Worm (Caenorhabditis elegans) whole organism, L1 larva: ENCODE measurements around the gene fbxb-1.
A peak's percentile ranks its signal among the peaks of the same experiment; 100 is the strongest.

Source experiments
- C04F5.9 ChIP-seq: sonication (generic microtip); optimal IDR thresholded peaks from 2 replicates; lab custom pipeline; 2016; ENCODE audit warnings: missing genetic modification characterization, missing compliant biosample characterization
- Y116A8C.19 ChIP-seq: sonication (generic microtip); optimal IDR thresholded peaks from 2 replicates; lab custom pipeline; 2016; ENCODE audit warnings: missing compliant biosample characterization, missing genetic modification characterization, borderline replicate concordance
- aha-1 ChIP-seq: fragments of 150-350 bp; optimal IDR thresholded peaks from 2 replicates; lab custom pipeline; 2014; ENCODE audit warnings: missing biosample characterization, missing genetic modification characterization
- alr-1 ChIP-seq: fragments of 200-800 bp; sonication (Bioruptor generic); optimal IDR thresholded peaks from 2 replicates; lab custom pipeline; 2018; ENCODE audit warnings: borderline replicate concordance, mild to moderate bottlenecking, missing genetic modification characterization, missing compliant biosample characterization
- aly-2 ChIP-seq: fragments of 150-350 bp; optimal IDR thresholded peaks from 2 replicates; lab custom pipeline; 2014; ENCODE audit warnings: missing biosample characterization, missing genetic modification characterization
- blmp-1 ChIP-seq: fragments of 150-350 bp; optimal IDR thresholded peaks from 2 replicates; lab custom pipeline; 2014; ENCODE audit warnings: missing biosample characterization, missing genetic modification characterization
- ceh-8 ChIP-seq: fragments of 200-800 bp; sonication (Bioruptor generic); optimal IDR thresholded peaks from 2 replicates; lab custom pipeline; 2018; ENCODE audit warnings: mild to moderate bottlenecking, missing genetic modification characterization, moderate library complexity, missing compliant biosample characterization
- ceh-82 ChIP-seq, 3 experiments: fragments of 150-350 bp in 1 of 3; sonication (generic microtip) in 2 of 3; optimal IDR thresholded peaks; 2 replicates each; lab custom pipeline; 2014 to 2017; ENCODE audit warnings: missing biosample characterization in 3 of 3, missing genetic modification characterization in 3 of 3
- ceh-88 ChIP-seq: fragments of 200-800 bp; sonication (Bioruptor generic); IDR thresholded peaks from 2 replicates; pipeline ENCODE4 v1.3.6; 2022; ENCODE audit warnings: missing genetic modification characterization, missing compliant biosample characterization
- dpl-1 ChIP-seq, 3 experiments: fragments of 150-350 bp in 2 of 3; sonication (generic microtip) in 1 of 3; optimal IDR thresholded peaks; 2 replicates each; lab custom pipeline; 2014 to 2017; ENCODE audit warnings: missing biosample characterization in 3 of 3, missing genetic modification characterization in 3 of 3, missing genetic modification reagents in 3 of 3
- efl-1 ChIP-seq, 4 experiments: fragments of 150-350 bp; optimal IDR thresholded peaks in 3 of 4; peaks in 1 of 4; 1 replicate in 1 of 4; 2 replicates in 3 of 4; lab custom pipeline; 2014; ENCODE audit warnings: missing biosample characterization in 2 of 4, missing genetic modification characterization in 2 of 4, missing genetic modification reagents in 2 of 4
- egl-13 ChIP-seq: sonication (generic microtip); optimal IDR thresholded peaks from 2 replicates; lab custom pipeline; 2016; ENCODE audit warnings: missing genotype, missing genetic modification reagents, missing genetic modification characterization, missing compliant biosample characterization
- egl-27 ChIP-seq, 2 experiments: fragments of 150-350 bp in 1 of 2; sonication (generic microtip); optimal IDR thresholded peaks; 3 replicates each; lab custom pipeline; 2017 to 2018; ENCODE audit warnings: missing biosample characterization in 2 of 2, missing genetic modification characterization in 2 of 2, missing genetic modification reagents in 2 of 2
- elt-2 ChIP-seq: sonication (generic microtip); optimal IDR thresholded peaks from 2 replicates; lab custom pipeline; 2016; ENCODE audit warnings: missing genetic modification characterization, mild to moderate bottlenecking, inconsistent platforms, missing compliant biosample characterization, missing genetic modification reagents
- elt-3 ChIP-seq, 6 experiments: fragments of 150-350 bp in 1 of 6; sonication (generic microtip); optimal IDR thresholded peaks; 2 replicates each; lab custom pipeline; 2017 to 2018; ENCODE audit warnings: missing biosample characterization in 6 of 6, missing genetic modification characterization in 6 of 6, inconsistent platforms in 1 of 6
- fkh-8 ChIP-seq: sonication (generic microtip); optimal IDR thresholded peaks from 2 replicates; lab custom pipeline; 2016; ENCODE audit warnings: mild to moderate bottlenecking, missing genetic modification characterization, missing compliant biosample characterization
- fos-1 ChIP-seq: fragments of 150-350 bp; optimal IDR thresholded peaks from 2 replicates; lab custom pipeline; 2014; ENCODE audit warnings: missing biosample characterization, missing genetic modification characterization
- hlh-17 ChIP-seq: fragments of 200-800 bp; sonication (Bioruptor generic); optimal IDR thresholded peaks from 2 replicates; lab custom pipeline; 2018; ENCODE audit warnings: missing genetic modification characterization, mild to moderate bottlenecking, missing compliant biosample characterization, moderate library complexity, borderline replicate concordance
- hlh-4 ChIP-seq: sonication (generic microtip); optimal IDR thresholded peaks from 2 replicates; lab custom pipeline; 2016; ENCODE audit warnings: mild to moderate bottlenecking, missing genetic modification characterization, missing compliant biosample characterization
- irx-1 ChIP-seq: sonication (generic microtip); optimal IDR thresholded peaks from 2 replicates; lab custom pipeline; 2016; ENCODE audit warnings: missing genetic modification characterization, missing compliant biosample characterization
- isw-1 ChIP-seq: fragments of 200-800 bp; sonication (Bioruptor generic); IDR thresholded peaks from 2 replicates; pipeline ENCODE4 v1.3.6; 2022; ENCODE audit warnings: missing genetic modification characterization, missing compliant biosample characterization
- lin-13 ChIP-seq: fragments of 150-350 bp; optimal IDR thresholded peaks from 2 replicates; lab custom pipeline; 2014; ENCODE audit warnings: missing biosample characterization, missing genetic modification reagents, missing genetic modification characterization
- lin-14 ChIP-seq: fragments of 200-800 bp; sonication (Bioruptor generic); optimal IDR thresholded peaks from 2 replicates; lab custom pipeline; 2018; ENCODE audit warnings: mild to moderate bottlenecking, missing genetic modification characterization, moderate library complexity, missing compliant biosample characterization
- lin-35 ChIP-seq, 2 experiments: fragments of 150-350 bp; optimal IDR thresholded peaks; 2 replicates each; lab custom pipeline; 2014; ENCODE audit warnings: missing biosample characterization in 2 of 2, missing genetic modification characterization in 2 of 2, missing genetic modification reagents in 2 of 2
- lir-3 ChIP-seq: sonication (generic microtip); optimal IDR thresholded peaks from 2 replicates; lab custom pipeline; 2016; ENCODE audit warnings: mild to moderate bottlenecking, missing genetic modification characterization, moderate library complexity, missing compliant biosample characterization; ENCODE audit not compliant: poor library complexity
- lsy-2 ChIP-seq, 2 experiments: fragments of 150-350 bp; optimal IDR thresholded peaks; 2 replicates each; lab custom pipeline; 2014; ENCODE audit warnings: missing biosample characterization in 2 of 2, missing genetic modification characterization in 2 of 2
- mdl-1 ChIP-seq, 2 experiments: fragments of 150-350 bp; optimal IDR thresholded peaks; 2 replicates each; lab custom pipeline; 2014 to 2017; ENCODE audit warnings: missing biosample characterization in 2 of 2, missing genetic modification characterization in 2 of 2, inconsistent platforms in 1 of 2
- mef-2 ChIP-seq: fragments of 150-350 bp; optimal IDR thresholded peaks from 2 replicates; lab custom pipeline; 2014; ENCODE audit warnings: missing biosample characterization, missing genetic modification characterization
- nhr-12 ChIP-seq: sonication (generic microtip); optimal IDR thresholded peaks from 2 replicates; lab custom pipeline; 2017; ENCODE audit warnings: missing biosample characterization, missing genetic modification characterization
- nhr-19 ChIP-seq: fragments of 200-800 bp; sonication (Bioruptor generic); conservative IDR thresholded peaks from 2 replicates; pipeline ENCODE4 v1.3.6; 2022; ENCODE audit warnings: missing genetic modification characterization, missing compliant biosample characterization
- nhr-20 ChIP-seq: sonication (generic microtip); optimal IDR thresholded peaks from 2 replicates; lab custom pipeline; 2016; ENCODE audit warnings: mild to moderate bottlenecking, missing genetic modification characterization, missing compliant biosample characterization
- nhr-237 ChIP-seq: fragments of 150-350 bp; optimal IDR thresholded peaks from 2 replicates; lab custom pipeline; 2014; ENCODE audit warnings: missing biosample characterization, missing genetic modification characterization
- nhr-77 ChIP-seq: fragments of 150-350 bp; optimal IDR thresholded peaks from 2 replicates; lab custom pipeline; 2014; ENCODE audit warnings: missing biosample characterization, missing genetic modification characterization
- nhr-85 ChIP-seq: sonication (generic microtip); peaks from one replicate; lab custom pipeline; 2016; ENCODE audit warnings: missing genetic modification characterization, inconsistent platforms, missing compliant biosample characterization
- nhr-90 ChIP-seq: sonication (generic microtip); optimal IDR thresholded peaks from 2 replicates; lab custom pipeline; 2016; ENCODE audit warnings: mild to moderate bottlenecking, missing genetic modification characterization, missing compliant biosample characterization; ENCODE audit not compliant: poor library complexity
- rnt-1 ChIP-seq: sonication (generic microtip); optimal IDR thresholded peaks from 2 replicates; lab custom pipeline; 2016; ENCODE audit warnings: mild to moderate bottlenecking, missing genetic modification characterization, moderate library complexity, missing compliant biosample characterization
- snpc-4 ChIP-seq: fragments of 150-350 bp; optimal IDR thresholded peaks from 2 replicates; lab custom pipeline; 2014; ENCODE audit warnings: missing biosample characterization, missing genetic modification characterization
- snu-23 ChIP-seq: sonication (generic microtip); optimal IDR thresholded peaks from 2 replicates; lab custom pipeline; 2016; ENCODE audit warnings: missing genetic modification characterization, missing compliant biosample characterization
- sox-4 ChIP-seq: sonication (generic microtip); optimal IDR thresholded peaks from 2 replicates; lab custom pipeline; 2016; ENCODE audit warnings: missing genetic modification characterization, missing compliant biosample characterization
- swsn-7 ChIP-seq: sonication (generic microtip); optimal IDR thresholded peaks from 2 replicates; lab custom pipeline; 2016; ENCODE audit warnings: missing genetic modification characterization, missing compliant biosample characterization
- unc-130 ChIP-seq: fragments of 150-350 bp; optimal IDR thresholded peaks from 2 replicates; lab custom pipeline; 2017; ENCODE audit warnings: missing biosample characterization, missing genetic modification characterization, inconsistent platforms
- unc-98 ChIP-seq: fragments of 200-800 bp; sonication (Bioruptor generic); IDR thresholded peaks from 2 replicates; pipeline ENCODE4 v1.3.6; 2022; ENCODE audit warnings: missing genetic modification characterization, missing compliant biosample characterization
- xbp-1 ChIP-seq: sonication (generic microtip); optimal IDR thresholded peaks from 2 replicates; lab custom pipeline; 2016; ENCODE audit warnings: missing genetic modification characterization, missing compliant biosample characterization
- zip-4 ChIP-seq: fragments of 200-800 bp; sonication (Bioruptor generic); optimal IDR thresholded peaks from 2 replicates; lab custom pipeline; 2018; ENCODE audit warnings: mild to moderate bottlenecking, missing genetic modification characterization, moderate library complexity, missing compliant biosample characterization
- ztf-4 ChIP-seq: fragments of 150-350 bp; optimal IDR thresholded peaks from 2 replicates; lab custom pipeline; 2014; ENCODE audit warnings: missing biosample characterization, missing genetic modification characterization

Gene fbxb-1

ce11 chrV:19211795-19212194 lies 28.4 kb upstream of the fbxb-1 start, which contains the start of gene nhr-79:
TSS of gene nhr-79 (minus strand) at chrV:19211895.
- TF ChIP-seq nhr-237 (no peak), unc-98 (GFP tag; lab: Robert Waterston, UW) (no peak), snu-23 (GFP tag; lab: Kevin White, UChicago) (no peak), hlh-4 (tag; lab: Kevin White, UChicago) (no peak), aha-1 (tag; lab: Kevin White, UChicago) (no peak), ceh-82 (tag; optimal IDR thresholded peaks at IDR 0.05; lab: Kevin White, UChicago) (no peak), fos-1 (tag; lab: Kevin White, UChicago) (no peak), nhr-12 (tag; lab: Kevin White, UChicago) (no peak), snpc-4 (tag; lab: Kevin White, UChicago) (no peak), irx-1 (tag; lab: Kevin White, UChicago) (no peak), ceh-88 (GFP tag; lab: Robert Waterston, UW) (no peak), lir-3 (no peak), C04F5.9 (no peak), zip-4 (no peak), dpl-1 (GFP tag; optimal IDR thresholded peaks at IDR 0.05; lab: Kevin White, UChicago) (no peak), elt-2 (no peak), sox-4 (tag; lab: Kevin White, UChicago) (no peak), unc-130 (tag; lab: Kevin White, UChicago) (no peak)
- TF ChIP-seq, all 84 proteins: peak for 0

- TF ChIP-seq elt-3 (tag; optimal IDR thresholded peaks at IDR 0.05; lab: Kevin White, UChicago) (peak in 1 of 6 experiments; percentile 20), fkh-8 (no peak), nhr-90 (tag; lab: Kevin White, UChicago) (peak; percentile 4), lsy-2 (tag; optimal IDR thresholded peaks at IDR 0.05; lab: Kevin White, UChicago) (no peak), hlh-4 (tag; lab: Kevin White, UChicago) (no peak), efl-1 (optimal IDR thresholded peaks at IDR 0.05; lab: Kevin White, UChicago) (no peak), efl-1 (GFP tag; optimal IDR thresholded peaks at IDR 0.05 in 1 of 2; lab: Kevin White, UChicago) (peak in 1 of 2 experiments; percentile 2), elt-2 (peak; percentile 72), nhr-85 (tag; lab: Kevin White, UChicago) (peak; percentile 43), nhr-20 (tag; lab: Kevin White, UChicago) (peak; percentile 68), xbp-1 (tag; lab: Kevin White, UChicago) (no peak), blmp-1 (tag; lab: Kevin White, UChicago) (peak; percentile 6), hlh-17 (GFP tag; lab: Kevin White, UChicago) (no peak), mdl-1 (tag; optimal IDR thresholded peaks at IDR 0.05; lab: Kevin White, UChicago) (peak in 1 of 2 experiments; percentile 6), lin-35 (GFP tag; optimal IDR thresholded peaks at IDR 0.05; lab: Kevin White, UChicago) (peak in 1 of 2 experiments; percentile 51), nhr-19 (peak; percentile 24)
Measured at ce11 chrV:19212354-19212753, 27.8 kb upstream of the fbxb-1 start.

DNA sequence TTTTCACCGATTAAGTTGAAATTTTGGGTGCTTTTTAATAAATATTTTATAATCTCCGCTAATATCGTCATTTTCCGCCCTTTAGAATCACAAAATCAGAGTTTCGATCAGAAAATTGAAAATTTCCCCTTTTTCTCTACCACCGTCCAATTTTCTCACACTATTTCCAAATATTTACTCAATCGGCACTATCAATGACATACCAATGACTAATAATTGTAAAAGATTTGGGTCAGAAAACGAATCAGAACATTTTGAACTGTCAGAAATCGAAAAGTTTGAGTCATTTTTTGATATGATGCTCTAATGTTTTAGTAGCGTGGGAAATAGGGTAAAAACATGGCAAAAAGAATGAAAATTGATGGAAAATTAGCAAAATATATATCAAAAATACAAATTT lies 23.1 kb upstream of the fbxb-1 start, which contains the start of gene srr-2:
TSS of gene srr-2 (minus strand) at position 73 of the 400 bp plus-strand sequence.
- peak; percentile 17 for TF ChIP-seq elt-2
- no peak for TF ChIP-seq fos-1 (tag; lab: Kevin White, UChicago)
- no peak for TF ChIP-seq nhr-237
- TF ChIP-seq, all 84 proteins: peak for 1

DNA sequence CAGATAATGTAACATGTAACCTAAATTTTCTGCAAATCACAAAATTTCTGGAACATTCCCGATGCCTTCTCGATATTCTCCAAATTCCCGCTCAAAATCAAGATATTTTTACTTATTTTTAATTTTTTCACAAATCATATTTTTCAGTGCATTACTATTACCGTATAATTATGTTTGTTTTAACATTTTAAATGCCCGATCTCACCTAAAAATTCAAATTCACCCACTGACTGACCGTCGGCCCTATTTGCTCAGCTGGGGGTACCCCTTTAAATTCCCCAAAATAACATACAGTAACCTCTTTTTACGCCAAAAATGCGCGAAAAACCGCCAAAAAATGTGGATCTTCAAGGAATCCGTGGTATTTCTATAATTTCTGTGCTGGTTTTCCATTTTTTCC lies 22.5 kb upstream of the fbxb-1 start, which contains the start of gene oac-49:
TSS of gene oac-49 (plus strand) at position 301 of the 400 bp plus-strand sequence.
- TF ChIP-seq lsy-2 (tag; optimal IDR thresholded peaks at IDR 0.05; lab: Kevin White, UChicago) (no peak), swsn-7 (tag; lab: Kevin White, UChicago) (no peak), nhr-77 (tag; lab: Kevin White, UChicago) (no peak), ceh-8 (GFP tag; lab: Kevin White, UChicago) (no peak), alr-1 (tag; lab: Kevin White, UChicago) (no peak), ztf-4 (tag; lab: Kevin White, UChicago) (no peak), aly-2 (tag; lab: Kevin White, UChicago) (no peak), efl-1 (optimal IDR thresholded peaks at IDR 0.05; lab: Kevin White, UChicago) (no peak), efl-1 (GFP tag; optimal IDR thresholded peaks at IDR 0.05 in 1 of 2; lab: Kevin White, UChicago) (no peak), egl-27 (tag; optimal IDR thresholded peaks at IDR 0.05; lab: Kevin White, UChicago) (no peak), mdl-1 (tag; optimal IDR thresholded peaks at IDR 0.05; lab: Kevin White, UChicago) (no peak), Y116A8C.19 (tag; lab: Kevin White, UChicago) (no peak), egl-13 (tag; lab: Kevin White, UChicago) (no peak), ceh-82 (tag; optimal IDR thresholded peaks at IDR 0.05; lab: Kevin White, UChicago) (no peak), lin-13 (GFP tag; lab: Kevin White, UChicago) (no peak), mef-2 (no peak), rnt-1 (tag; lab: Kevin White, UChicago) (no peak), zip-4 (no peak), lin-14 (no peak), isw-1 (GFP tag; lab: Robert Waterston, UW) (no peak)
